Worm (Caenorhabditis elegans): ENCODE results near the gene bgnt-1.5.

Gene bgnt-1.5

ce11 chrX:13182012-13182411 lies 50.1 kb downstream of the bgnt-1.5 start:
- TF ChIP-seq hlh-30 (tag; optimal IDR thresholded peaks at IDR 0.05; ENCODE audit: insufficient read depth) = no peak
- TF ChIP-seq odd-2 (tag; optimal IDR thresholded peaks at IDR 0.05) = no peak
- no peak for TF ChIP-seq zip-5 (tag; optimal IDR thresholded peaks at IDR 0.05)
- no peak for TF ChIP-seq T23F11.4 (GFP tag; optimal IDR thresholded peaks at IDR 0.05)
- no peak for TF ChIP-seq sdc-2 (tag; optimal IDR thresholded peaks at IDR 0.05)
- no peak for TF ChIP-seq ets-4 (tag; optimal IDR thresholded peaks at IDR 0.05)
- no peak for TF ChIP-seq tbx-2 (tag; optimal IDR thresholded peaks at IDR 0.05)
- TF ChIP-seq ceh-48 (tag; optimal IDR thresholded peaks at IDR 0.05) = no peak
- no peak for TF ChIP-seq npax-4 (tag; optimal IDR thresholded peaks at IDR 0.05)
- no peak for TF ChIP-seq pros-1 (tag; optimal IDR thresholded peaks at IDR 0.05)
- TF ChIP-seq hlh-8 (tag; optimal IDR thresholded peaks at IDR 0.05) = no peak
- TF ChIP-seq ahr-1 (tag; optimal IDR thresholded peaks at IDR 0.05) = no peak
- no peak for TF ChIP-seq K02D7.2 (tag; optimal IDR thresholded peaks at IDR 0.05)
- no peak for TF ChIP-seq pat-9 (tag; optimal IDR thresholded peaks at IDR 0.05)
- no peak for TF ChIP-seq ceh-31 (tag; optimal IDR thresholded peaks at IDR 0.05)
- TF ChIP-seq C08G9.2 (tag; optimal IDR thresholded peaks at IDR 0.05) = no peak
- no peak for TF ChIP-seq eyg-1 (tag; optimal IDR thresholded peaks at IDR 0.05)
- TF ChIP-seq ref-2 (tag; optimal IDR thresholded peaks at IDR 0.05) = no peak
- TF ChIP-seq ceh-30 (tag; optimal IDR thresholded peaks at IDR 0.05) = no peak
- TF ChIP-seq nfya-1 (tag; optimal IDR thresholded peaks at IDR 0.05) = no peak

All from whole organism, late embryonic.